Fruit fly (Drosophila melanogaster) whole organism, embryonic: ENCODE measurements around the gene Cdc7.

ENCODE experiments used
- Blimp-1 ChIP-seq: fragments of 200-800 bp; sonication (Bioruptor generic); optimal IDR thresholded peaks from 3 replicates; lab custom pipeline; 2018; ENCODE audit warnings: missing biosample characterization, missing genetic modification characterization, mild to moderate bottlenecking, moderate library complexity, missing genetic modification reagents
- CG33557 ChIP-seq: fragments of 200-800 bp; sonication (Bioruptor generic); optimal IDR thresholded peaks from 2 replicates; lab custom pipeline; 2019; ENCODE audit warnings: missing biosample characterization, mild to moderate bottlenecking, missing genetic modification characterization, moderate library complexity
- CTCF ChIP-seq: fragments of 200-800 bp; sonication (Bioruptor generic); optimal IDR thresholded peaks from 2 replicates; lab custom pipeline; 2017; ENCODE audit warnings: missing biosample characterization, mild to moderate bottlenecking, missing genetic modification characterization, moderate library complexity
- E2f1 ChIP-seq: fragments of 200-800 bp; sonication (Bioruptor generic); IDR thresholded peaks from 2 replicates; pipeline ENCODE4 v1.3.6; 2022; ENCODE audit warnings: missing biosample characterization, missing genetic modification characterization
- Ets65A ChIP-seq: fragments of 200-800 bp; sonication (Bioruptor generic); peaks from one replicate; lab custom pipeline; 2016; ENCODE audit warnings: missing biosample characterization, missing genetic modification characterization
- gfzf ChIP-seq: fragments of 200-800 bp; sonication (Bioruptor generic); optimal IDR thresholded peaks from 2 replicates; lab custom pipeline; 2016; ENCODE audit warnings: missing biosample characterization, mild to moderate bottlenecking, missing genetic modification characterization, moderate library complexity
- kay ChIP-seq: fragments of 200-800 bp; sonication (Bioruptor generic); optimal IDR thresholded peaks from 2 replicates; lab custom pipeline; 2016; ENCODE audit warnings: missing biosample characterization, missing genetic modification characterization
- klu ChIP-seq: fragments of 200-800 bp; sonication (Bioruptor generic); IDR thresholded peaks from 2 replicates; pipeline ENCODE4 v1.3.6; 2022; ENCODE audit warnings: missing biosample characterization, missing genetic modification characterization

DNA sequence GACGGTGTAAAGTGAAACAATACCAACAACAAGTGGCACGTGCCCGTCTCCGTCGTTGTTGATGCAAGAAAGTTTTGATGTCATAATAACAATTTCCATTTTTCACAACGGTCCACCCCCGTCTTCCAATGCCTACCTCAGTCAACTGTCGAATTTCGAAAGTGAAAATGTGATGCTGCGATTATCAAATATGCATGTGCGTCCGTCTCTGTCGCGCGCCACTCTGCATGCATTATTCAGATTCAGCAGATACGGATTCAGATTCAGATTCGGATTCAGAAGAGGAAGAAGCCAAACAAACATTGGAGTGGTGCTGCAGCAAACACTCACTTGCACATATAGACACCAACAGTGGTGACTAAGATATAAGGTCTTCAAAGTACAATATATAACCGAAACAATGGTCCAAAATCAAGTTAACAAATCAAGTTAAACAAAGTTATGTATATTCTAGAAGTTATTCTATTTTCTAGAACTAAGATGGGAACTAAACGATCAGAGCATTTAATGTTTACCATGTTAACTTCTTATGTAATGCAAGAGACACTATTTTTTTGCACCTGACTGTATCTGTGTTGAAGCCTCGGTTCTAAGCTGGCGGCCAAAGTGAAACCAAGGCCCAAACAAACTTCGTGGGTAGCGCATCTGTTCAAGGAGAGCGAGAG is 11.6 kb upstream of the Cdc7 start:
- no peak for TF ChIP-seq E2f1 (GFP tag; lab: Robert Waterston, UW)
- TF ChIP-seq kay (GFP tag; lab: Kevin White, UChicago): no peak
- TF ChIP-seq Ets65A (GFP tag; lab: Kevin White, UChicago): no peak
- TF ChIP-seq Blimp-1: peak; percentile 82
- TF ChIP-seq klu (GFP tag; lab: Robert Waterston, UW): no peak
- TF ChIP-seq CG33557 (GFP tag; lab: Kevin White, UChicago): peak; percentile 28
- TF ChIP-seq CTCF (GFP tag; lab: Kevin White, UChicago): no peak
- no peak for TF ChIP-seq gfzf (GFP tag; lab: Kevin White, UChicago)
